Fruit fly (Drosophila melanogaster) whole organism, adult: Measurements from ENCODE around the gene Spn28Db.

ENCODE experiments used
- CG11617 ChIP-seq: fragments of 200-800 bp; sonication (Bioruptor generic); optimal IDR thresholded peaks from 2 replicates; lab custom pipeline; 2017; ENCODE audit warnings: mild to moderate bottlenecking, missing biosample characterization, missing genetic modification reagents, missing genetic modification characterization
- CG12768 ChIP-seq: fragments of 200-800 bp; sonication (Bioruptor generic); optimal IDR thresholded peaks from 2 replicates; lab custom pipeline; 2017; ENCODE audit warnings: missing biosample characterization, missing genetic modification characterization, mild to moderate bottlenecking, moderate library complexity, missing genetic modification reagents
- CG14711 ChIP-seq: fragments of 200-800 bp; sonication (Bioruptor generic); optimal IDR thresholded peaks from 2 replicates; lab custom pipeline; 2018; ENCODE audit warnings: missing biosample characterization, mild to moderate bottlenecking, missing genetic modification characterization, moderate library complexity
- CG1620 ChIP-seq: fragments of 200-800 bp; sonication (Bioruptor generic); optimal IDR thresholded peaks from 2 replicates; lab custom pipeline; 2016; ENCODE audit warnings: missing biosample characterization, missing genetic modification characterization
- CG33017 ChIP-seq: fragments of 200-800 bp; sonication (Bioruptor generic); optimal IDR thresholded peaks from 2 replicates; lab custom pipeline; 2018; ENCODE audit warnings: missing biosample characterization, mild to moderate bottlenecking, missing genetic modification characterization, moderate library complexity
- CG5204 ChIP-seq: fragments of 200-800 bp; sonication (Bioruptor generic); optimal IDR thresholded peaks from 2 replicates; lab custom pipeline; 2016; ENCODE audit warnings: missing biosample characterization, missing genetic modification characterization
- CG7045 ChIP-seq: fragments of 200-800 bp; sonication (Bioruptor generic); optimal IDR thresholded peaks from 2 replicates; lab custom pipeline; 2017; ENCODE audit warnings: missing biosample characterization, mild to moderate bottlenecking, missing genetic modification characterization
- CG7101 ChIP-seq: fragments of 200-800 bp; sonication (Bioruptor generic); optimal IDR thresholded peaks from 2 replicates; lab custom pipeline; 2018; ENCODE audit warnings: missing biosample characterization, mild to moderate bottlenecking, missing genetic modification characterization, moderate library complexity
- Clk ChIP-seq: fragments of 200-800 bp; sonication (Bioruptor generic); optimal IDR thresholded peaks from 2 replicates; lab custom pipeline; 2017; ENCODE audit warnings: missing biosample characterization, missing genetic modification characterization
- Crg-1 ChIP-seq: fragments of 200-800 bp; sonication (Bioruptor generic); optimal IDR thresholded peaks from 2 replicates; lab custom pipeline; 2016; ENCODE audit warnings: missing biosample characterization, missing genetic modification characterization
- Hr96 ChIP-seq: fragments of 200-800 bp; sonication (Bioruptor generic); optimal IDR thresholded peaks from 2 replicates; lab custom pipeline; 2016; ENCODE audit warnings: missing biosample characterization, missing genetic modification characterization
- Mnt ChIP-seq: fragments of 200-800 bp; sonication (Bioruptor generic); optimal IDR thresholded peaks from 2 replicates; lab custom pipeline; 2016; ENCODE audit warnings: missing biosample characterization, mild to moderate bottlenecking, missing genetic modification characterization
- bab1 ChIP-seq: fragments of 200-800 bp; sonication (Bioruptor generic); optimal IDR thresholded peaks from 3 replicates; lab custom pipeline; 2019; ENCODE audit warnings: missing biosample characterization, mild to moderate bottlenecking, missing genetic modification characterization, moderate library complexity
- cic ChIP-seq: fragments of 200-800 bp; sonication (Bioruptor generic); optimal IDR thresholded peaks from 2 replicates; lab custom pipeline; 2017; ENCODE audit warnings: missing biosample characterization, mild to moderate bottlenecking, missing genetic modification characterization, moderate library complexity
- cnc ChIP-seq, 2 experiments: fragments of >200 bp; optimal IDR thresholded peaks; 2 replicates each; lab custom pipeline; 2017
- kay ChIP-seq: fragments of 200-800 bp; sonication (Bioruptor generic); peaks from one replicate; lab custom pipeline; 2016; ENCODE audit warnings: missing biosample characterization, missing genetic modification characterization, borderline replicate concordance
- ovo ChIP-seq: fragments of 200-800 bp; sonication (Bioruptor generic); optimal IDR thresholded peaks from 2 replicates; lab custom pipeline; 2016; ENCODE audit warnings: missing biosample characterization, missing genetic modification characterization
- pad ChIP-seq: fragments of 200-800 bp; sonication (Bioruptor generic); optimal IDR thresholded peaks from 3 replicates; lab custom pipeline; 2017; ENCODE audit warnings: missing biosample characterization, missing genetic modification characterization, mild to moderate bottlenecking, moderate library complexity, missing genetic modification reagents
- tj ChIP-seq: fragments of 200-800 bp; sonication (Bioruptor generic); optimal IDR thresholded peaks from 3 replicates; lab custom pipeline; 2017; ENCODE audit warnings: missing biosample characterization, mild to moderate bottlenecking, missing genetic modification characterization, moderate library complexity
- toe ChIP-seq: fragments of 200-800 bp; sonication (Bioruptor generic); optimal IDR thresholded peaks from 2 replicates; lab custom pipeline; 2016; ENCODE audit warnings: missing biosample characterization, missing genetic modification characterization

Spn28Db gene

dm6 chr2L:7926288-7927061 lies 36.0 kb upstream of the Spn28Db start:
- TF ChIP-seq bab1 (GFP tag; lab: Kevin White, UChicago): no peak
- peak; percentile 62 for TF ChIP-seq toe
- no peak for TF ChIP-seq Clk (GFP tag; lab: Kevin White, UChicago)
- no peak for TF ChIP-seq CG1620 (GFP tag; lab: Kevin White, UChicago)
- no peak for TF ChIP-seq ovo
- TF ChIP-seq CG14711: peak; percentile 17
- TF ChIP-seq CG12768 (GFP tag; lab: Kevin White, UChicago): peak; percentile 91
- peak; percentile 69 for TF ChIP-seq Hr96
- peak; percentile 59 for TF ChIP-seq CG11617 (GFP tag; lab: Kevin White, UChicago)
- peak; percentile 81 for TF ChIP-seq cic (GFP tag; lab: Kevin White, UChicago)
- peak; percentile 97 for TF ChIP-seq kay
- peak; percentile 6 for TF ChIP-seq CG7101
- peak; percentile 63 for TF ChIP-seq CG33017 (tag; lab: Kevin White, UChicago)
- no peak for TF ChIP-seq cnc (optimal IDR thresholded peaks at IDR 0.05; lab: Kevin White, UChicago)
- no peak for TF ChIP-seq Crg-1 (GFP tag; lab: Kevin White, UChicago)
- peak; percentile 15 for TF ChIP-seq Mnt (GFP tag; lab: Kevin White, UChicago)
- peak; percentile 75 for TF ChIP-seq CG7045 (GFP tag; lab: Kevin White, UChicago)
- TF ChIP-seq CG5204 (GFP tag; lab: Kevin White, UChicago): peak; percentile 51
- TF ChIP-seq tj (GFP tag; lab: Kevin White, UChicago): peak; percentile 40

dm6 chr2L:7925389-7925788 lies 34.9 kb upstream of the Spn28Db start:
- peak; percentile 34 for TF ChIP-seq CG7101
- TF ChIP-seq ovo: no peak
- TF ChIP-seq tj (GFP tag; lab: Kevin White, UChicago): no peak
- no peak for TF ChIP-seq toe
- peak; percentile 35 for TF ChIP-seq CG14711
- TF ChIP-seq CG12768 (GFP tag; lab: Kevin White, UChicago): peak; percentile 36
- peak; percentile 20 for TF ChIP-seq CG5204 (GFP tag; lab: Kevin White, UChicago)
- TF ChIP-seq CG33017 (tag; lab: Kevin White, UChicago): peak; percentile 56

dm6 chr2L:7923636-7924301 lies 33.3 kb upstream of the Spn28Db start:
- TF ChIP-seq CG7101 (no peak), CG33017 (tag; lab: Kevin White, UChicago) (no peak)

dm6 chr2L:7922088-7922487 lies 31.6 kb upstream of the Spn28Db start:
- no peak for TF ChIP-seq cnc (optimal IDR thresholded peaks at IDR 0.05; lab: Kevin White, UChicago)
- TF ChIP-seq toe: no peak
- no peak for TF ChIP-seq Crg-1 (GFP tag; lab: Kevin White, UChicago)
- no peak for TF ChIP-seq CG7045 (GFP tag; lab: Kevin White, UChicago)
- no peak for TF ChIP-seq ovo
- no peak for TF ChIP-seq CG33017 (tag; lab: Kevin White, UChicago)
- TF ChIP-seq CG5204 (GFP tag; lab: Kevin White, UChicago): no peak
- no peak for TF ChIP-seq CG1620 (GFP tag; lab: Kevin White, UChicago)
- TF ChIP-seq bab1 (GFP tag; lab: Kevin White, UChicago): no peak

- TF ChIP-seq cnc (optimal IDR thresholded peaks at IDR 0.05; lab: Kevin White, UChicago): no peak
- TF ChIP-seq CG33017 (tag; lab: Kevin White, UChicago): no peak
- TF ChIP-seq Clk (GFP tag; lab: Kevin White, UChicago): no peak
- no peak for TF ChIP-seq bab1 (GFP tag; lab: Kevin White, UChicago)
- TF ChIP-seq CG1620 (GFP tag; lab: Kevin White, UChicago): no peak
- no peak for TF ChIP-seq CG7101
- TF ChIP-seq toe: no peak
- no peak for TF ChIP-seq CG11617 (GFP tag; lab: Kevin White, UChicago)
These were observed 30.1 kb upstream of the Spn28Db start for dm6 chr2L:7920590-7920989.

dm6 chr2L:7918770-7919169 lies 28.3 kb upstream of the Spn28Db start:
- TF ChIP-seq ovo (no peak), CG33017 (tag; lab: Kevin White, UChicago) (no peak), pad (no peak), toe (no peak)

- TF ChIP-seq CG7101: peak; percentile 41
- no peak for TF ChIP-seq Hr96
These were observed 25.9 kb upstream of the Spn28Db start for dm6 chr2L:7916368-7916767.
